Fruit fly (Drosophila melanogaster): ENCODE measurements around the gene Nlp.

DNA sequence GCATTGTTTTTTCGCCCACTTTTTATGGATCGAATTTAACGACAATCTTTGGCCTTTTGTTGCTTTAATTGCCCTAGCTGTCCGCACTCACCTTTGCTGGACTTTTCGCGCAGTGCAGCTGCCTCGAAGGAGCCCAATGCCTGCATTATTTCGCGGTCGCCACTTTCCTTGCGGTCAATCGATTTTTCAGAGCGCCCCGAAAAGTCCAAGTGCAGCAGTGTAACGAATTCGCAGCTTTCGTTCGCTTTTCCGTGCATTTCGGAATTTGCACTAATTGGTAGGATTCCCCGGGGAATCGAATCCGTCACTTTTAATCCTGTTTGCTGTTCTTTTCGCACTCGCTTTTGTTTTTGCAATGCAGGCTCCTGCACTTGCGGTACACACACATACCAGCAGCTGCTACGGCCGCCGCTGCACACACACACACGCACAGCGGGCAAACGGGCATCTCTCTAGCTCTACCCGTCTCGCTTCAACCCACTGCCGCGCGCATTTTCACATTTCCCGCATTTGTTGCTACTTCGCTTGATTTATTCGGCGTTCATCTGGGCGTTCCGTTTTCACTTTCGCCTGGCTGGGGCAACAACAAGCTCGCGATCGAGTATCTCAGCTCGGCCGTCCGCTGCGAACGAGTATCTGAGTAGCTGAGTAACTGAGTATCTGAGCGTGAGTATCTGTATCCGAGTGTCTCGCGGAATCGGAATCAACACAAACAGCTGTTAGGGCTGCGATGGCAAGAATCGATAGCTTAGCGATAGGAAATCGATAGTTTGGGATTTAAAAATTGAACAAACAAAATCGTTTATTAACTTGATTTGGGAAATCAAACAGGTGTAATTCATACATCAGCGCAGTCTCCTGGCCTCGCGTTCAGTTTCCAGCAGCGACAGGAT is 17.2 kb downstream of the Nlp start, which contains the start of gene Mgat2:
- TF ChIP-seq Sin3A (optimal IDR thresholded peaks at IDR 0.05), result no peak
- no peak for TF ChIP-seq psq (optimal IDR thresholded peaks at IDR 0.05)
- TF ChIP-seq Myc (optimal IDR thresholded peaks at IDR 0.05), result no peak
- no peak for TF ChIP-seq h (optimal IDR thresholded peaks at IDR 0.05)
- TF ChIP-seq insv (optimal IDR thresholded peaks at IDR 0.05), result no peak
